Worm (Caenorhabditis elegans): Measurements from ENCODE around the gene agr-1.
A peak's percentile ranks its signal among the peaks of the same experiment; 100 is the strongest.

Gene agr-1

DNA sequence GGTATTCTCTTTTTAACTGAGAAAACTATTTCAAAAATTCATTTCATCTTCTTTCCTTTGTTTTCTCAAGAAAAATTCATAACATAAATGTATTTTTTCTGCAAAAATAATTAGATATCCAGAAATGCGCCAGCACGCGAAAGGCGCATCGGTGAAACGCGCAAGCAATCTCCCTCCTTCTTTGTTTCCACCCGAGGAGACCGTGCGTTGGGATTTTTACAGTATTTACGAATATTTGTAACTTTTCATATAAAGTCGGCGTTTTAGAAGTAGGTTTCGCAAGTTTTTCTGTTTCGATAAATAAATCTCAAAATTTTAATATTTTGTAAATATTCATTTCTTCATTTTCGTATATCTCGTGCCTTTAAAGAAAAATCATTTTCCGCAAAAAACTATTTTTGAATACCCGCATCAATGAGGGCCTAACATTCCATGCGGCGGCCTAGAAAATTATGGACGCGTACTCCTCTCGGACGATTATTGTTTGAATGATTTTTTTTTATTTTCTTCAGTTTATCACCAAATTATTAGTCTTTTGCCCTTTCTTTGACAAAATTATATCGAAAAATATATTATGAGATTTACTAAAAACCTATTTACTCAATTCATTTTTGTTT is 1.6 kb upstream of the agr-1 start, which contains the start of gene ssup-72:
Gene ssup-72 (plus strand): TSS at position 181 of the 617 bp plus-strand sequence.
- TF ChIP-seq hmg-4 (GFP tag; optimal IDR thresholded peaks at IDR 0.05), result peak; percentile 35
- TF ChIP-seq ets-7 (tag; optimal IDR thresholded peaks at IDR 0.05), result no peak
- no peak for TF ChIP-seq aly-1 (tag; optimal IDR thresholded peaks at IDR 0.05)
- TF ChIP-seq tbx-37 (GFP tag; conservative IDR thresholded peaks at IDR 0.05), result peak; percentile 75
- TF ChIP-seq pes-1 (GFP tag; IDR thresholded peaks at IDR 0.05), result no peak
- TF ChIP-seq ceh-36 (tag; optimal IDR thresholded peaks at IDR 0.05), result no peak
- TF ChIP-seq ceh-13 (GFP tag; optimal IDR thresholded peaks at IDR 0.05), result no peak

DNA sequence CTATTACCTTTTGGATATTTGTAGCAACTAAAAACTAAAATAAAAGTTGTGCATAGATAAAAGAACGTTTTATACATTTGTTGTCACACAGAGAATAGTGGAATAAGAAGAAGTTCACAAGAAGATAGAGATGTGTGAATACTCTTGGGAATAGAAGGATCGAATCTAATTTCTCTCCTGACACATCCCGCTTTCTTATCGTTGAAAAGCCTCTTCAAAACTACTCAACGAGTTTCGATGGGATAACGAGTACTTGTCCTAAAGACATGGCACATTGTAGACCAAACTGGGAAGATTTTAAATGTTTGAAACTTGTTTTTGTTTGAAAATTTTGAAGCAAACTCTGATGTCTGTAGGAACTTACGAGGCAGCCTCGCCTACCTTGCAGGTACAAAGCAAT is 2.5 kb downstream of the agr-1 start:
- no peak for TF ChIP-seq F13C5.2 (tag; optimal IDR thresholded peaks at IDR 0.05)
- no peak for TF ChIP-seq scrt-1 (GFP tag; IDR thresholded peaks at IDR 0.05)
- TF ChIP-seq B0310.2 (tag; optimal IDR thresholded peaks at IDR 0.05), result no peak

- TF ChIP-seq scrt-1 (GFP tag; IDR thresholded peaks at IDR 0.05) (0 out of 2 replicates have a peak, but pooled peaks have one; percentile 40), flt-1 (GFP tag; IDR thresholded peaks at IDR 0.05) (no peak), tra-4 (tag; optimal IDR thresholded peaks at IDR 0.05) (no peak), tbx-37 (GFP tag; conservative IDR thresholded peaks at IDR 0.05) (no peak), ceh-13 (GFP tag; optimal IDR thresholded peaks at IDR 0.05) (no peak), ets-7 (tag; optimal IDR thresholded peaks at IDR 0.05) (no peak), sea-1 (GFP tag; conservative IDR thresholded peaks at IDR 0.05) (no peak)
These were observed 4.9 kb downstream of the agr-1 start for ce11 chrII:6770030-6770429.

ce11 chrII:6768014-6768413 is 7.0 kb downstream of the agr-1 start, which contains the start of gene F41G3.18:
TSS of gene F41G3.18 (plus strand) at chrII:6768314.
- TF ChIP-seq aly-1 (tag; optimal IDR thresholded peaks at IDR 0.05) (no peak), ama-1 (optimal IDR thresholded peaks at IDR 0.05) (no peak), hnd-1 (tag; optimal IDR thresholded peaks at IDR 0.05) (no peak), ceh-36 (tag; optimal IDR thresholded peaks at IDR 0.05) (no peak), tra-4 (tag; optimal IDR thresholded peaks at IDR 0.05) (no peak), hmbx-1 (tag; optimal IDR thresholded peaks at IDR 0.05) (no peak), B0310.2 (tag; optimal IDR thresholded peaks at IDR 0.05) (no peak), tbx-37 (GFP tag; conservative IDR thresholded peaks at IDR 0.05) (no peak), sea-1 (GFP tag; conservative IDR thresholded peaks at IDR 0.05) (no peak), scrt-1 (GFP tag; IDR thresholded peaks at IDR 0.05) (no peak), flt-1 (GFP tag; IDR thresholded peaks at IDR 0.05) (no peak)

DNA sequence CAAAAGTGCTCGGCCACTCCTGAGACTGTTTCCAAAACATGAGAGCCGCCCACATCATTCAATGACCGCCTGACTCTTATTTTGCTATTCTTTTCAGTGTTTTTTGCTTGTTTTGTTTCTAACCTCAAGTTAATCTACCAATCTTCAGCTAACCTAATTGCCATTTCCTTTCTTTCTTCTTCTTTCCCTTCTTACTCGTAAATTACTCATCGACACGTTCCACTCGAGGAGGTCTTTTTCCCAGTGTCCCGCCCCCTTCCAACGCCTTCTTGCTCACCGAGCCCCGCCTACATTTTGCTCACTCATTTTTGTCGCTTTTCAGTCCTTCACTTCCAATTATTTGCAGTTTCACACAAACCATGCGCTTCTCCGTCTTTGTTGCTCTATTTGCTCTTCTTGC is 10.2 kb downstream of the agr-1 start, which contains the start of gene nlp-50:
Gene nlp-50 (plus strand): TSS at position 301 of the 400 bp plus-strand sequence.
- no peak for TF ChIP-seq tbx-37 (GFP tag; conservative IDR thresholded peaks at IDR 0.05)
- no peak for TF ChIP-seq tra-4 (tag; optimal IDR thresholded peaks at IDR 0.05)
- TF ChIP-seq flt-1 (GFP tag; IDR thresholded peaks at IDR 0.05), result no peak
- no peak for TF ChIP-seq pes-1 (GFP tag; IDR thresholded peaks at IDR 0.05)
- no peak for TF ChIP-seq scrt-1 (GFP tag; IDR thresholded peaks at IDR 0.05)
- TF ChIP-seq sea-1 (GFP tag; conservative IDR thresholded peaks at IDR 0.05), result no peak
- TF ChIP-seq ama-1 (optimal IDR thresholded peaks at IDR 0.05), result no peak
- TF ChIP-seq ceh-36 (tag; optimal IDR thresholded peaks at IDR 0.05), result no peak
- TF ChIP-seq aly-1 (tag; optimal IDR thresholded peaks at IDR 0.05), result no peak
- TF ChIP-seq F13C5.2 (tag; optimal IDR thresholded peaks at IDR 0.05), result no peak
- no peak for TF ChIP-seq B0310.2 (tag; optimal IDR thresholded peaks at IDR 0.05)
- no peak for TF ChIP-seq tbx-11 (GFP tag; IDR thresholded peaks at IDR 0.05)

DNA sequence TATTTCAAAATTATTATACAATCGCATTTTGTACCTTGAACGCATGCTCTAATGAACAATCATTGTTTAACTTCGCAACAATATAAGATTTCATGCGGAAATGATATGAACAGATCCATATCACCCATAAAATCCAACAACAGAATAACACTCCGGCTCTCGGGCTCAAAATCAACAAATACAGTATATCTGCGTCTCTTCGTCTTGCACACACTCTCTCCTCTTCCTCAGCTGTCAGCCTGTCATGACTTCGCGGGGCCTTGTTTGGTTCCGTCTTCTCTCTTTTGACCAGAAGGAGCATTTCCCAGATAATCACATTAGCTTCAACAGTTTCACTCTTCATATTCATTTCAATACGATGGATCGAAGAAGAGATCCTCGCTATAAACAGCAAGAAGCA is 18.7 kb downstream of the agr-1 start, which contains the start of gene F41G3.3:
Gene F41G3.3 (plus strand): TSS at position 301 of the 400 bp plus-strand sequence.
- TF ChIP-seq ceh-13 (GFP tag; optimal IDR thresholded peaks at IDR 0.05) (no peak), aly-1 (tag; optimal IDR thresholded peaks at IDR 0.05) (no peak), tra-4 (tag; optimal IDR thresholded peaks at IDR 0.05) (no peak), hmg-4 (GFP tag; optimal IDR thresholded peaks at IDR 0.05) (no peak), F13C5.2 (tag; optimal IDR thresholded peaks at IDR 0.05) (no peak), B0310.2 (tag; optimal IDR thresholded peaks at IDR 0.05) (no peak), sea-1 (GFP tag; conservative IDR thresholded peaks at IDR 0.05) (no peak), tbx-11 (GFP tag; IDR thresholded peaks at IDR 0.05) (no peak), hnd-1 (tag; optimal IDR thresholded peaks at IDR 0.05) (no peak), scrt-1 (GFP tag; IDR thresholded peaks at IDR 0.05) (no peak), hmbx-1 (tag; optimal IDR thresholded peaks at IDR 0.05) (no peak), ama-1 (optimal IDR thresholded peaks at IDR 0.05) (no peak), ceh-36 (tag; optimal IDR thresholded peaks at IDR 0.05) (no peak), tbx-37 (GFP tag; conservative IDR thresholded peaks at IDR 0.05) (no peak), pes-1 (GFP tag; IDR thresholded peaks at IDR 0.05) (no peak), ets-7 (tag; optimal IDR thresholded peaks at IDR 0.05) (no peak)

DNA sequence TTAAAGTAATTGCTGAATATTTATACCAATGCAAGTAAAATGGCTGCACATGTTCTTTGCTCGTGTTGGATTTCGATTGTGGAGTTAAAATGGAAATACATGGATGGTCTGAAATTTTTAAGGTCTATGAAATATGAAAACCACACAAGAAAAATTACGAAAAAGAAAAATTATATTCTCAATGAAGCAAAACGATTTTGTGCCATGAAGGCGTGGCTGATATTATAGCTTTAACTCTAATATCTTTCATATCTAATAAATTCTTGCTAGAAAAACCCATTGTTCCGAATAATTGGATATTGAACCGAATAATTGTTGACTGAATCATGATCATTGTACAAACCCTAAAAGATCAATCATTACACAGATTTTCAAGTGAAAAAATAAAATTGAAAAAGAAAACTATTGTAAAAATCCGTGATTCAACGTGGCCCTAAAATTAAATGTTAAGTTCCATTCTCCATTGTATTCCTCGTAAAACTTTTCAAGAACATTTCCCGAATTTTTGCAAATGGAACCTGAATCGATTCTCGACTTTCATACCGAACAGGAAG is 20.2 kb downstream of the agr-1 start, which contains the start of the genes srx-95 and fis-1:
Gene srx-95 (minus strand): TSS at position 101 of the 554 bp plus-strand sequence.
Gene fis-1 (plus strand): TSS at position 504 of the 554 bp plus-strand sequence.
- TF ChIP-seq tbx-11 (GFP tag; IDR thresholded peaks at IDR 0.05) (no peak), hnd-1 (tag; optimal IDR thresholded peaks at IDR 0.05) (no peak)

ce11 chrII:6752850-6753249 is 22.1 kb downstream of the agr-1 start, which contains the start of gene F41G3.21:
TSS of gene F41G3.21 (minus strand) at chrII:6752950.
- no peak for TF ChIP-seq hmg-4 (GFP tag; optimal IDR thresholded peaks at IDR 0.05)
- no peak for TF ChIP-seq flt-1 (GFP tag; IDR thresholded peaks at IDR 0.05)
- no peak for TF ChIP-seq ceh-36 (tag; optimal IDR thresholded peaks at IDR 0.05)
- TF ChIP-seq tbx-11 (GFP tag; IDR thresholded peaks at IDR 0.05), result no peak
- no peak for TF ChIP-seq hmbx-1 (tag; optimal IDR thresholded peaks at IDR 0.05)
- no peak for TF ChIP-seq F13C5.2 (tag; optimal IDR thresholded peaks at IDR 0.05)
- TF ChIP-seq sea-1 (GFP tag; conservative IDR thresholded peaks at IDR 0.05), result no peak
- no peak for TF ChIP-seq tbx-37 (GFP tag; conservative IDR thresholded peaks at IDR 0.05)
- no peak for TF ChIP-seq ceh-13 (GFP tag; optimal IDR thresholded peaks at IDR 0.05)
- TF ChIP-seq ama-1 (optimal IDR thresholded peaks at IDR 0.05), result no peak
- no peak for TF ChIP-seq B0310.2 (tag; optimal IDR thresholded peaks at IDR 0.05)
- no peak for TF ChIP-seq pes-1 (GFP tag; IDR thresholded peaks at IDR 0.05)
- TF ChIP-seq hnd-1 (tag; optimal IDR thresholded peaks at IDR 0.05), result no peak
- TF ChIP-seq ets-7 (tag; optimal IDR thresholded peaks at IDR 0.05), result no peak
- no peak for TF ChIP-seq scrt-1 (GFP tag; IDR thresholded peaks at IDR 0.05)
- no peak for TF ChIP-seq aly-1 (tag; optimal IDR thresholded peaks at IDR 0.05)

Measured in whole organism, early embryonic.